Worm (Caenorhabditis elegans) whole organism, young adult: ENCODE results near the gene F56D6.11.

Source experiments
- B0019.2 ChIP-seq: fragments of 200-800 bp; sonication (Bioruptor generic); conservative IDR thresholded peaks from 2 replicates; pipeline ENCODE4 v1.3.6; 2022; ENCODE audit warnings: missing genetic modification reagents, missing genetic modification characterization, missing compliant biosample characterization
- aptf-2 ChIP-seq: fragments of 200-800 bp; sonication (Bioruptor generic); conservative IDR thresholded peaks from 2 replicates; pipeline ENCODE4 v1.3.6; 2022; ENCODE audit warnings: missing genetic modification reagents, missing genetic modification characterization, missing compliant biosample characterization
- aptf-3 ChIP-seq: fragments of 200-800 bp; sonication (Bioruptor generic); IDR thresholded peaks from 2 replicates; pipeline ENCODE4 v1.3.6; 2022; ENCODE audit warnings: missing genetic modification characterization, missing compliant biosample characterization
- hlh-12 ChIP-seq: sonication (generic microtip); optimal IDR thresholded peaks from 2 replicates; lab custom pipeline; 2016; ENCODE audit warnings: missing genetic modification characterization, missing compliant biosample characterization
- hmg-1.2 ChIP-seq: fragments of 200-800 bp; sonication (Bioruptor generic); IDR thresholded peaks from 2 replicates; pipeline ENCODE4 v1.3.6; 2022; ENCODE audit warnings: missing genetic modification reagents, missing genetic modification characterization, missing compliant biosample characterization
- lin-35 ChIP-seq, 3 experiments: fragments of 150-350 bp in 2 of 3; sonication (generic microtip) in 1 of 3; optimal IDR thresholded peaks; 2 replicates each; lab custom pipeline; 2014 to 2018; ENCODE audit warnings: missing biosample characterization in 3 of 3, missing genetic modification characterization in 3 of 3, missing genetic modification reagents in 3 of 3
- mes-4 ChIP-seq: sonication (generic microtip); optimal IDR thresholded peaks from 2 replicates; lab custom pipeline; 2016; ENCODE audit warnings: missing genotype, missing genetic modification characterization, missing compliant biosample characterization
- nfyb-1 ChIP-seq: fragments of 200-800 bp; sonication (Bioruptor generic); IDR thresholded peaks from 2 replicates; pipeline ENCODE4 v1.3.6; 2022; ENCODE audit warnings: missing genetic modification reagents, missing genetic modification characterization, missing compliant biosample characterization
- pha-4 ChIP-seq: fragments of 150-350 bp; sonication (generic microtip); optimal IDR thresholded peaks from 2 replicates; lab custom pipeline; 2014; ENCODE audit warnings: missing biosample characterization, missing genetic modification reagents, missing genetic modification characterization
- sdz-38 ChIP-seq: sonication (generic microtip); optimal IDR thresholded peaks from 2 replicates; lab custom pipeline; 2016; ENCODE audit warnings: missing genotype, missing genetic modification characterization, missing compliant biosample characterization
- snpc-4 ChIP-seq, 5 experiments: fragments of 150-350 bp in 1 of 5; sonication (generic microtip) in 4 of 5; optimal IDR thresholded peaks; 2 replicates each; lab custom pipeline; 2014 to 2018; ENCODE audit warnings: missing genetic modification characterization in 5 of 5, missing biosample characterization in 3 of 5, antibody characterized with exemption in 2 of 5, mild to moderate bottlenecking in 2 of 5, missing compliant biosample characterization in 2 of 5, missing genotype in 2 of 5, moderate library complexity in 2 of 5, missing genetic modification reagents in 1 of 5
- sptf-2 ChIP-seq: fragments of 200-800 bp; sonication (Bioruptor generic); optimal IDR thresholded peaks from 2 replicates; lab custom pipeline; 2018; ENCODE audit warnings: mild to moderate bottlenecking, missing genetic modification characterization, missing compliant biosample characterization

DNA sequence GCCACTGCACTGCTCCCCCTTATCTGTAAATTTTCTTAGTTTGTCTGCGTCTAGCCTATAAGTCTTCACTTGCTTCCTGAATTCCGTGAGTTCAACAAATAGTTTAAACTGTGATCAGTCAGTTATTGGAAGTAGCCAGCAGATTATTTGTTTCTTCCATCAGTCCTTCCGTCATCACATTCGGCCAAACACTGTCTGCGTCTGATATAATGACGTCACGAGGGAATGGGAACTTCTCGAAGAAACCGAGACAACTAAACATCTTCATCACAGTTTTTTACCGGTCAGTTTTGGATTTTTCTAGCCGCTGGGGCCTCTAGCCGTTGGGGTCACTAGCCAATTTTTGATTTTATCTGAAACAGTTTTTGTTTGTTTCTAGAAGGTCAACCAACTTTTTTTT, 40.3 kb downstream of the F56D6.11 start:
- TF ChIP-seq sptf-2 (no peak), pha-4 (no peak), aptf-3 (no peak), lin-35 (GFP tag; optimal IDR thresholded peaks at IDR 0.05; lab: Kevin White, UChicago) (no peak), B0019.2 (GFP tag; lab: Robert Waterston, UW) (no peak), hlh-12 (tag; lab: Kevin White, UChicago) (no peak), snpc-4 (GFP tag; optimal IDR thresholded peaks at IDR 0.05; lab: Kevin White, UChicago) (no peak), snpc-4 (tag; optimal IDR thresholded peaks at IDR 0.05; lab: Kevin White, UChicago) (no peak), nfyb-1 (no peak), aptf-2 (GFP tag; lab: Robert Waterston, UW) (no peak), sdz-38 (no peak), mes-4 (tag; lab: Kevin White, UChicago) (no peak), hmg-1.2 (GFP tag; lab: Robert Waterston, UW) (no peak)
